Worm (Caenorhabditis elegans) whole organism, L2 larva: ENCODE measurements around the gene selt-1.2.

Experiments
- F13H6.1 ChIP-seq: sonication (generic microtip); optimal IDR thresholded peaks from 2 replicates; lab custom pipeline; 2016; ENCODE audit warnings: missing genetic modification characterization, missing compliant biosample characterization
- R02D3.7 ChIP-seq: fragments of 150-350 bp; optimal IDR thresholded peaks from 2 replicates; lab custom pipeline; 2014; ENCODE audit warnings: missing biosample characterization, missing genetic modification characterization
- egl-27 ChIP-seq: sonication (generic microtip); optimal IDR thresholded peaks from 3 replicates; lab custom pipeline; 2017; ENCODE audit warnings: missing biosample characterization, missing genetic modification reagents, missing genetic modification characterization
- elt-3 ChIP-seq: sonication (generic microtip); optimal IDR thresholded peaks from 2 replicates; lab custom pipeline; 2017; ENCODE audit warnings: missing biosample characterization, missing genetic modification characterization
- mab-5 ChIP-seq: fragments of 150-350 bp; optimal IDR thresholded peaks from 2 replicates; lab custom pipeline; 2014; ENCODE audit warnings: missing biosample characterization, missing genetic modification characterization
- nhr-12 ChIP-seq: fragments of 150-350 bp; optimal IDR thresholded peaks from 2 replicates; lab custom pipeline; 2014; ENCODE audit warnings: missing biosample characterization, missing genetic modification characterization
- nhr-77 ChIP-seq: fragments of 150-350 bp; optimal IDR thresholded peaks from 2 replicates; lab custom pipeline; 2014; ENCODE audit warnings: missing biosample characterization, missing genetic modification characterization
- unc-39 ChIP-seq: fragments of 150-350 bp; optimal IDR thresholded peaks from 2 replicates; lab custom pipeline; 2014; ENCODE audit warnings: missing biosample characterization, missing genetic modification characterization
- unc-62 ChIP-seq: fragments of 150-350 bp; optimal IDR thresholded peaks from 2 replicates; lab custom pipeline; 2014; ENCODE audit warnings: missing biosample characterization, missing genetic modification reagents, missing genetic modification characterization
- ztf-11 ChIP-seq: sonication (generic microtip); optimal IDR thresholded peaks from 2 replicates; lab custom pipeline; 2017; ENCODE audit warnings: missing biosample characterization, missing genetic modification characterization

ce11 chrV:10702910-10703309 is 44.3 kb downstream of the selt-1.2 start:
- no peak for TF ChIP-seq elt-3 (tag; lab: Kevin White, UChicago)
- no peak for TF ChIP-seq egl-27 (tag; lab: Kevin White, UChicago)
- TF ChIP-seq unc-39 = no peak
- TF ChIP-seq nhr-12 (tag; lab: Kevin White, UChicago) = no peak
- TF ChIP-seq nhr-77 = no peak
- TF ChIP-seq ztf-11 (tag; lab: Kevin White, UChicago) = no peak
- TF ChIP-seq mab-5 (tag; lab: Kevin White, UChicago) = no peak
- no peak for TF ChIP-seq R02D3.7
- no peak for TF ChIP-seq unc-62 (GFP tag; lab: Kevin White, UChicago)
- no peak for TF ChIP-seq F13H6.1 (tag; lab: Kevin White, UChicago)
